Worm (Caenorhabditis elegans) whole organism, L3 larva: ENCODE results near the gene D2023.1.
A peak's percentile ranks its signal among the peaks of the same experiment; 100 is the strongest.

ENCODE experiments used
- R02D3.7 ChIP-seq: fragments of 150-350 bp; optimal IDR thresholded peaks from 2 replicates; lab custom pipeline; 2014; ENCODE audit warnings: missing biosample characterization, missing genetic modification characterization
- ZK546.5 ChIP-seq: sonication (generic microtip); optimal IDR thresholded peaks from 2 replicates; lab custom pipeline; 2017; ENCODE audit warnings: missing biosample characterization, missing genetic modification characterization
- aly-2 ChIP-seq: fragments of 150-350 bp; optimal IDR thresholded peaks from 2 replicates; lab custom pipeline; 2014; ENCODE audit warnings: missing biosample characterization, missing genetic modification characterization
- ceh-16 ChIP-seq: sonication (generic microtip); optimal IDR thresholded peaks from 2 replicates; lab custom pipeline; 2017; ENCODE audit warnings: missing biosample characterization, missing genetic modification characterization
- ceh-28 ChIP-seq: fragments of 150-350 bp; optimal IDR thresholded peaks from 2 replicates; lab custom pipeline; 2014; ENCODE audit warnings: missing biosample characterization, missing genetic modification reagents, missing genetic modification characterization
- ceh-9 ChIP-seq: sonication (generic microtip); optimal IDR thresholded peaks from 2 replicates; lab custom pipeline; 2018; ENCODE audit warnings: missing biosample characterization, missing genetic modification characterization
- daf-12 ChIP-seq: fragments of 150-350 bp; optimal IDR thresholded peaks from 2 replicates; lab custom pipeline; 2014; ENCODE audit warnings: missing biosample characterization, missing genetic modification reagents, missing genetic modification characterization
- egl-27 ChIP-seq: sonication (generic microtip); optimal IDR thresholded peaks from 4 replicates; lab custom pipeline; 2017; ENCODE audit warnings: missing biosample characterization, missing genetic modification reagents, missing genetic modification characterization
- egl-5 ChIP-seq: fragments of 150-350 bp; optimal IDR thresholded peaks from 2 replicates; lab custom pipeline; 2017; ENCODE audit warnings: missing biosample characterization, missing genetic modification reagents, missing genetic modification characterization, inconsistent platforms
- elt-1 ChIP-seq: fragments of 150-350 bp; optimal IDR thresholded peaks from 2 replicates; lab custom pipeline; 2014; ENCODE audit warnings: missing biosample characterization, missing genetic modification characterization
- elt-2 ChIP-seq: sonication (generic microtip); optimal IDR thresholded peaks from 2 replicates; lab custom pipeline; 2016; ENCODE audit warnings: missing genetic modification reagents, mild to moderate bottlenecking, missing genetic modification characterization, missing compliant biosample characterization
- eor-1 ChIP-seq, 2 experiments: fragments of 150-350 bp; optimal IDR thresholded peaks; 2 replicates each; lab custom pipeline; 2014 to 2018; ENCODE audit warnings: missing biosample characterization in 2 of 2, missing genetic modification characterization in 2 of 2
- fkh-2 ChIP-seq: fragments of 150-350 bp; optimal IDR thresholded peaks from 2 replicates; lab custom pipeline; 2014; ENCODE audit warnings: missing biosample characterization, missing genetic modification reagents, missing genetic modification characterization
- fos-1 ChIP-seq: fragments of 150-350 bp; optimal IDR thresholded peaks from 2 replicates; lab custom pipeline; 2014; ENCODE audit warnings: missing biosample characterization, missing genetic modification characterization
- hmg-11 ChIP-seq: sonication (generic microtip); optimal IDR thresholded peaks from 2 replicates; lab custom pipeline; 2016; ENCODE audit warnings: missing genetic modification characterization, missing compliant biosample characterization
- lin-15B ChIP-seq: fragments of 150-350 bp; optimal IDR thresholded peaks from 2 replicates; lab custom pipeline; 2014; ENCODE audit warnings: missing biosample characterization, missing genetic modification characterization
- lin-39 ChIP-seq: fragments of 150-350 bp; optimal IDR thresholded peaks from 2 replicates; lab custom pipeline; 2018; ENCODE audit warnings: missing biosample characterization, missing genetic modification reagents, missing genetic modification characterization
- lsy-12 ChIP-seq: sonication (generic microtip); optimal IDR thresholded peaks from 2 replicates; lab custom pipeline; 2016; ENCODE audit warnings: mild to moderate bottlenecking, missing genetic modification characterization, missing compliant biosample characterization
- mdl-1 ChIP-seq: fragments of 150-350 bp; optimal IDR thresholded peaks from 2 replicates; lab custom pipeline; 2014; ENCODE audit warnings: missing biosample characterization, missing genetic modification characterization
- nfya-1 ChIP-seq: sonication (generic microtip); optimal IDR thresholded peaks from 2 replicates; lab custom pipeline; 2017; ENCODE audit warnings: missing genetic modification characterization, mild to moderate bottlenecking, missing compliant biosample characterization, antibody characterized with exemption, moderate library complexity; ENCODE audit not compliant: insufficient read depth
- nhr-11 ChIP-seq: fragments of 150-350 bp; optimal IDR thresholded peaks from 2 replicates; lab custom pipeline; 2014; ENCODE audit warnings: missing biosample characterization, missing genetic modification characterization
- nhr-12 ChIP-seq: fragments of 150-350 bp; optimal IDR thresholded peaks from 2 replicates; lab custom pipeline; 2014; ENCODE audit warnings: missing biosample characterization, missing genetic modification characterization
- nhr-23 ChIP-seq: fragments of 150-350 bp; optimal IDR thresholded peaks from 2 replicates; lab custom pipeline; 2014; ENCODE audit warnings: missing biosample characterization, missing genetic modification reagents, missing genetic modification characterization
- nhr-237 ChIP-seq: fragments of 150-350 bp; optimal IDR thresholded peaks from 2 replicates; lab custom pipeline; 2014; ENCODE audit warnings: missing biosample characterization, missing genetic modification characterization
- nhr-25 ChIP-seq: sonication (generic microtip); optimal IDR thresholded peaks from 2 replicates; lab custom pipeline; 2017; ENCODE audit warnings: missing biosample characterization, missing genetic modification characterization
- nhr-28 ChIP-seq: fragments of 150-350 bp; optimal IDR thresholded peaks from 2 replicates; lab custom pipeline; 2014; ENCODE audit warnings: missing biosample characterization, missing genetic modification characterization
- nhr-43 ChIP-seq: sonication (generic microtip); optimal IDR thresholded peaks from 2 replicates; lab custom pipeline; 2016; ENCODE audit warnings: mild to moderate bottlenecking, missing genetic modification characterization, missing compliant biosample characterization; ENCODE audit not compliant: poor library complexity, severe bottlenecking
- nhr-76 ChIP-seq: fragments of 150-350 bp; sonication (generic microtip); optimal IDR thresholded peaks from 5 replicates; lab custom pipeline; 2014; ENCODE audit warnings: missing biosample characterization, missing genetic modification characterization
- nhr-77 ChIP-seq: fragments of 150-350 bp; optimal IDR thresholded peaks from 2 replicates; lab custom pipeline; 2014; ENCODE audit warnings: missing biosample characterization, missing genetic modification characterization
- pha-4 ChIP-seq: fragments of 150-350 bp; optimal IDR thresholded peaks from 2 replicates; lab custom pipeline; 2014; ENCODE audit warnings: missing biosample characterization, missing genetic modification reagents, missing genetic modification characterization
- pqm-1 ChIP-seq: fragments of 150-350 bp; optimal IDR thresholded peaks from 2 replicates; lab custom pipeline; 2017; ENCODE audit warnings: missing biosample characterization, missing genetic modification characterization, inconsistent platforms
- skn-1 ChIP-seq: fragments of 150-350 bp; optimal IDR thresholded peaks from 2 replicates; lab custom pipeline; 2014; ENCODE audit warnings: missing biosample characterization, missing genetic modification characterization
- tbx-2 ChIP-seq: sonication (generic microtip); optimal IDR thresholded peaks from 2 replicates; lab custom pipeline; 2016; ENCODE audit warnings: mild to moderate bottlenecking, missing genetic modification characterization, missing compliant biosample characterization
- unc-39 ChIP-seq: sonication (generic microtip); optimal IDR thresholded peaks from 4 replicates; lab custom pipeline; 2017; ENCODE audit warnings: missing biosample characterization, missing genetic modification characterization
- unc-62 ChIP-seq: fragments of 150-350 bp; sonication (generic microtip); optimal IDR thresholded peaks from 4 replicates; lab custom pipeline; 2014; ENCODE audit warnings: missing biosample characterization, missing genetic modification reagents, missing genetic modification characterization
- zag-1 ChIP-seq: fragments of 150-350 bp; optimal IDR thresholded peaks from 2 replicates; lab custom pipeline; 2014; ENCODE audit warnings: missing biosample characterization, missing genetic modification characterization
- ztf-11 ChIP-seq: fragments of 150-350 bp; optimal IDR thresholded peaks from 2 replicates; lab custom pipeline; 2014; ENCODE audit warnings: missing biosample characterization, missing genetic modification characterization
- ztf-4 ChIP-seq: fragments of 150-350 bp; optimal IDR thresholded peaks from 2 replicates; lab custom pipeline; 2014; ENCODE audit warnings: missing biosample characterization, missing genetic modification characterization

The D2023.1 gene

DNA sequence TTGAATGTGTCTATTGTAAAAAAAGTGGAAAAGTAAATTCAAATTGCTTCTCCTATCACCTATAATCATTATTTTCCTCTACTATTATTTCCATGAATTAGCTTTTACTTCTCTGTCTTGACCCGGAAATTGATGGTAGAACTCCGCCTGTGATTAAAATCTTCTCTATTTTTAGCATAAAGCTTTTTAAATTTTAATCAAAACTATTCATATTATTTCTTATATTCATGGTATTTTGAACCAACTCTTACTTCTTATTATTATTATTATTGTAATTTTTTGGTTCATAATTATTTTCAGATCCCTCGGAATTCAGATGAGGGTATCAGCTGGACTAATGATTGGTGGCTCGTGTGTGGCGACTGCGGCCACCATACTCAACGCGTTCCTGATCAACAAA is 22.3 kb upstream of the D2023.1 start, which contains the start of gene sel-11:
TSS of gene sel-11 (plus strand) at position 301 of the 400 bp plus-strand sequence.
- TF ChIP-seq skn-1 (tag; lab: Kevin White, UChicago): no peak
- no peak for TF ChIP-seq daf-12 (tag; lab: Kevin White, UChicago)
- no peak for TF ChIP-seq ceh-28 (tag; lab: Kevin White, UChicago)
- TF ChIP-seq zag-1: no peak
- TF ChIP-seq nhr-77 (tag; lab: Kevin White, UChicago): no peak
- TF ChIP-seq R02D3.7 (tag; lab: Kevin White, UChicago): no peak
- no peak for TF ChIP-seq lsy-12 (tag; lab: Kevin White, UChicago)
- no peak for TF ChIP-seq egl-27 (tag; lab: Kevin White, UChicago)
- no peak for TF ChIP-seq mdl-1 (tag; lab: Kevin White, UChicago)
- TF ChIP-seq hmg-11: no peak
- no peak for TF ChIP-seq egl-5
- no peak for TF ChIP-seq nhr-76
- no peak for TF ChIP-seq nhr-25 (tag; lab: Kevin White, UChicago)

- TF ChIP-seq nhr-23 (tag; lab: Kevin White, UChicago): no peak
- no peak for TF ChIP-seq nhr-43
- TF ChIP-seq egl-27 (tag; lab: Kevin White, UChicago): no peak
- no peak for TF ChIP-seq nhr-237 (tag; lab: Kevin White, UChicago)
- TF ChIP-seq ceh-28 (tag; lab: Kevin White, UChicago): no peak
- no peak for TF ChIP-seq ztf-11 (tag; lab: Kevin White, UChicago)
- TF ChIP-seq hmg-11: no peak
- no peak for TF ChIP-seq fos-1 (tag; lab: Kevin White, UChicago)
- no peak for TF ChIP-seq nfya-1 (tag; lab: Kevin White, UChicago)
- TF ChIP-seq lin-39: no peak
- TF ChIP-seq zag-1: no peak
- TF ChIP-seq pha-4 (tag; lab: Kevin White, UChicago): no peak
- no peak for TF ChIP-seq ztf-4
- TF ChIP-seq fkh-2 (tag; lab: Kevin White, UChicago): no peak
- no peak for TF ChIP-seq unc-39 (tag; lab: Kevin White, UChicago)
- TF ChIP-seq egl-5: no peak
Observed at ce11 chrV:11769646-11770045, 19.7 kb upstream of the D2023.1 start.

- TF ChIP-seq mdl-1 (tag; lab: Kevin White, UChicago) (no peak), tbx-2 (tag; lab: Kevin White, UChicago) (no peak), ZK546.5 (tag; lab: Kevin White, UChicago) (no peak), elt-1 (no peak), nhr-28 (tag; lab: Kevin White, UChicago) (no peak), lin-39 (no peak), nhr-11 (tag; lab: Kevin White, UChicago) (no peak), zag-1 (no peak), pqm-1 (tag; lab: Kevin White, UChicago) (no peak), unc-62 (GFP tag; lab: Kevin White, UChicago) (no peak)
Observed at ce11 chrV:11770053-11770517, 19.3 kb upstream of the D2023.1 start, which contains the start of gene F55A11.4. F55A11.4 (plus strand) TSS chrV:11770467.

- no peak for TF ChIP-seq skn-1 (tag; lab: Kevin White, UChicago)
- TF ChIP-seq nhr-23 (tag; lab: Kevin White, UChicago): peak; percentile 47
Observed at ce11 chrV:11773420-11773819, 15.9 kb upstream of the D2023.1 start, which contains the start of gene bus-18. bus-18 (plus strand) TSS chrV:11773720.

DNA sequence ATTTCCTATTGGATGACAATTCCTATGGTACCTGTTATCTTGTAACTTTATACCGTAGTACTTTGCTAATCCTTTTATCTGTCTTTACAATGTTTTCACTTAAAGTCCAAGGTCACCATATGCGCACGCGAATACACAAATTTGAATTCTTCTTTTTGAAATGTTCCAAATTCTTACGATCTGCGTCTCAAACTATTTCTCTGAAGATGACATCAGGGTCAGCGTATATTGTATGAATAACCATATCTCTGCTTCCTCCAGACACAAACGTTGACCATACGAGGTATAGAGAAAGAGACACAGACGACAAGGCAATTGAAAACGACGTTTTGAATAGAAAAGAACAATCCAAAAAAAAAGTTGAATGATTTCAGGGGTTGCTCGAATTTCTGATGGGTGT is 15.4 kb upstream of the D2023.1 start:
- TF ChIP-seq nhr-11 (tag; lab: Kevin White, UChicago): no peak
- no peak for TF ChIP-seq nhr-12 (tag; lab: Kevin White, UChicago)
- no peak for TF ChIP-seq nhr-77 (tag; lab: Kevin White, UChicago)
- no peak for TF ChIP-seq lin-15B (tag; lab: Kevin White, UChicago)
- TF ChIP-seq ceh-16: no peak
- no peak for TF ChIP-seq fos-1 (tag; lab: Kevin White, UChicago)
- TF ChIP-seq unc-62 (GFP tag; lab: Kevin White, UChicago): no peak
- no peak for TF ChIP-seq aly-2 (tag; lab: Kevin White, UChicago)
- no peak for TF ChIP-seq ceh-28 (tag; lab: Kevin White, UChicago)
- TF ChIP-seq nhr-25 (tag; lab: Kevin White, UChicago): peak; percentile 44
- no peak for TF ChIP-seq skn-1 (tag; lab: Kevin White, UChicago)
- no peak for TF ChIP-seq eor-1 (tag; optimal IDR thresholded peaks at IDR 0.05; lab: Kevin White, UChicago)
- TF ChIP-seq hmg-11: no peak
- peak; percentile 8 for TF ChIP-seq elt-2 (tag; lab: Kevin White, UChicago)
- TF ChIP-seq zag-1: no peak
- peak; percentile 62 for TF ChIP-seq nhr-23 (tag; lab: Kevin White, UChicago)
- no peak for TF ChIP-seq ztf-11 (tag; lab: Kevin White, UChicago)
- no peak for TF ChIP-seq ceh-9 (tag; lab: Kevin White, UChicago)
